Worm (Caenorhabditis elegans) whole organism, young adult: ENCODE measurements around the gene srsx-11.

ENCODE experiments used
- B0019.2 ChIP-seq: fragments of 200-800 bp; sonication (Bioruptor generic); conservative IDR thresholded peaks from 2 replicates; pipeline ENCODE4 v1.3.6; 2022; ENCODE audit warnings: missing genetic modification reagents, missing genetic modification characterization, missing compliant biosample characterization
- C17E4.6 ChIP-seq: fragments of 200-800 bp; sonication (Bioruptor generic); IDR thresholded peaks from 2 replicates; pipeline ENCODE4 v1.3.6; 2022; ENCODE audit warnings: missing genetic modification reagents, missing genetic modification characterization, missing compliant biosample characterization
- D2030.7 ChIP-seq: fragments of 200-800 bp; sonication (Bioruptor generic); IDR thresholded peaks from 2 replicates; pipeline ENCODE4 v1.3.6; 2022; ENCODE audit warnings: missing genetic modification reagents, missing genetic modification characterization, missing compliant biosample characterization
- F22D6.2 ChIP-seq: sonication (generic microtip); optimal IDR thresholded peaks from 2 replicates; lab custom pipeline; 2016; ENCODE audit warnings: mild to moderate bottlenecking, missing genetic modification characterization, missing compliant biosample characterization
- F23B12.7 ChIP-seq: sonication (generic microtip); optimal IDR thresholded peaks from 2 replicates; lab custom pipeline; 2017; ENCODE audit warnings: missing genetic modification characterization, mild to moderate bottlenecking, missing compliant biosample characterization, antibody characterized with exemption, moderate library complexity; ENCODE audit not compliant: insufficient read depth
- F37B4.10 ChIP-seq: fragments of 200-800 bp; sonication (Bioruptor generic); IDR thresholded peaks from 2 replicates; pipeline ENCODE4 v1.3.6; 2022; ENCODE audit warnings: missing genetic modification characterization, missing compliant biosample characterization
- F49E8.2 ChIP-seq: sonication (generic microtip); optimal IDR thresholded peaks from 3 replicates; lab custom pipeline; 2017; ENCODE audit warnings: missing genetic modification characterization, mild to moderate bottlenecking, missing compliant biosample characterization, antibody characterized with exemption, moderate library complexity; ENCODE audit not compliant: insufficient read depth
- K11D2.4 ChIP-seq: fragments of 200-800 bp; sonication (Bioruptor generic); IDR thresholded peaks from 2 replicates; pipeline ENCODE4 v1.3.6; 2022; ENCODE audit warnings: missing genetic modification reagents, missing genetic modification characterization, missing compliant biosample characterization
- T07F8.4 ChIP-seq: sonication (generic microtip); optimal IDR thresholded peaks from 2 replicates; lab custom pipeline; 2016; ENCODE audit warnings: mild to moderate bottlenecking, missing genetic modification characterization, moderate library complexity, missing compliant biosample characterization
- T26A5.8 ChIP-seq: sonication (generic microtip); optimal IDR thresholded peaks from 2 replicates; lab custom pipeline; 2016; ENCODE audit warnings: missing genetic modification characterization, missing compliant biosample characterization
- Y67H2A.10 ChIP-seq: fragments of 200-800 bp; sonication (Bioruptor generic); conservative IDR thresholded peaks from 2 replicates; pipeline ENCODE4 v1.3.6; 2022; ENCODE audit warnings: missing genetic modification reagents, missing genetic modification characterization, missing compliant biosample characterization
- Y95B8A.8 ChIP-seq: fragments of 200-800 bp; sonication (Bioruptor generic); IDR thresholded peaks from 2 replicates; pipeline ENCODE4 v1.3.6; 2022; ENCODE audit warnings: missing genetic modification reagents, missing genetic modification characterization, missing compliant biosample characterization
- ZK185.1 ChIP-seq: sonication (generic microtip); optimal IDR thresholded peaks from 2 replicates; lab custom pipeline; 2016; ENCODE audit warnings: mild to moderate bottlenecking, missing genetic modification characterization, missing compliant biosample characterization; ENCODE audit not compliant: poor library complexity, severe bottlenecking
- akir-1 ChIP-seq: fragments of 200-800 bp; sonication (Bioruptor generic); optimal IDR thresholded peaks from 2 replicates; lab custom pipeline; 2018; ENCODE audit warnings: mild to moderate bottlenecking, missing genetic modification characterization, moderate library complexity, missing compliant biosample characterization
- attf-3 ChIP-seq: fragments of 200-800 bp; sonication (Bioruptor generic); conservative IDR thresholded peaks from 2 replicates; pipeline ENCODE4 v1.3.6; 2022; ENCODE audit warnings: missing genetic modification reagents, missing genetic modification characterization, missing compliant biosample characterization
- attf-6 ChIP-seq: fragments of 200-800 bp; sonication (Bioruptor generic); IDR thresholded peaks from 2 replicates; pipeline ENCODE4 v1.3.6; 2022; ENCODE audit warnings: missing genetic modification reagents, missing genetic modification characterization, missing compliant biosample characterization
- bed-1 ChIP-seq: fragments of 200-800 bp; sonication (Bioruptor generic); IDR thresholded peaks from 2 replicates; pipeline ENCODE4 v1.3.6; 2022; ENCODE audit warnings: missing genetic modification reagents, missing genetic modification characterization, missing compliant biosample characterization
- ceh-40 ChIP-seq: fragments of 200-800 bp; sonication (Bioruptor generic); IDR thresholded peaks from 2 replicates; pipeline ENCODE4 v1.3.6; 2022; ENCODE audit warnings: missing genetic modification characterization, missing compliant biosample characterization
- ceh-79 ChIP-seq: sonication (generic microtip); optimal IDR thresholded peaks from 2 replicates; lab custom pipeline; 2017; ENCODE audit warnings: mild to moderate bottlenecking, missing genetic modification characterization, missing compliant biosample characterization
- egl-44 ChIP-seq: fragments of 200-800 bp; sonication (Bioruptor generic); IDR thresholded peaks from 2 replicates; pipeline ENCODE4 v1.3.6; 2022; ENCODE audit warnings: missing genetic modification reagents, missing genetic modification characterization, missing compliant biosample characterization
- fkh-3 ChIP-seq: sonication (generic microtip); optimal IDR thresholded peaks from 2 replicates; lab custom pipeline; 2016; ENCODE audit warnings: mild to moderate bottlenecking, missing genetic modification characterization, missing compliant biosample characterization
- hlh-12 ChIP-seq: sonication (generic microtip); optimal IDR thresholded peaks from 2 replicates; lab custom pipeline; 2016; ENCODE audit warnings: missing genetic modification characterization, missing compliant biosample characterization
- hmg-20 ChIP-seq: fragments of 200-800 bp; sonication (Bioruptor generic); IDR thresholded peaks from 2 replicates; pipeline ENCODE4 v1.3.6; 2022; ENCODE audit warnings: missing genetic modification reagents, missing genetic modification characterization, missing compliant biosample characterization
- hrde-1 ChIP-seq: sonication (generic microtip); optimal IDR thresholded peaks from 2 replicates; lab custom pipeline; 2016; ENCODE audit warnings: missing genetic modification characterization, mild to moderate bottlenecking, missing compliant biosample characterization, moderate library complexity, missing genotype, missing genetic modification reagents, borderline replicate concordance
- let-526 ChIP-seq: fragments of 200-800 bp; sonication (Bioruptor generic); IDR thresholded peaks from 2 replicates; pipeline ENCODE4 v1.3.6; 2022; ENCODE audit warnings: missing genetic modification reagents, missing genetic modification characterization, missing compliant biosample characterization
- lin-26 ChIP-seq: fragments of 200-800 bp; sonication (Bioruptor generic); IDR thresholded peaks from 2 replicates; pipeline ENCODE4 v1.3.6; 2022; ENCODE audit warnings: missing genetic modification reagents, missing genetic modification characterization, missing compliant biosample characterization
- lin-35 ChIP-seq, 3 experiments: fragments of 150-350 bp in 2 of 3; sonication (generic microtip) in 1 of 3; optimal IDR thresholded peaks; 2 replicates each; lab custom pipeline; 2014 to 2018; ENCODE audit warnings: missing biosample characterization in 3 of 3, missing genetic modification characterization in 3 of 3, missing genetic modification reagents in 3 of 3
- lin-54 ChIP-seq: fragments of 200-800 bp; sonication (Bioruptor generic); optimal IDR thresholded peaks from 2 replicates; lab custom pipeline; 2018; ENCODE audit warnings: mild to moderate bottlenecking, missing genetic modification characterization, missing compliant biosample characterization
- lir-1 ChIP-seq: fragments of 200-800 bp; sonication (Bioruptor generic); conservative IDR thresholded peaks from 2 replicates; pipeline ENCODE4 v1.3.6; 2022; ENCODE audit warnings: missing genetic modification reagents, missing genetic modification characterization, missing compliant biosample characterization
- lsl-1 ChIP-seq: fragments of 200-800 bp; sonication (Bioruptor generic); optimal IDR thresholded peaks from 2 replicates; lab custom pipeline; 2018; ENCODE audit warnings: mild to moderate bottlenecking, missing genetic modification characterization, moderate library complexity, missing compliant biosample characterization
- mxl-1 ChIP-seq: sonication (generic microtip); optimal IDR thresholded peaks from 2 replicates; lab custom pipeline; 2016; ENCODE audit warnings: missing genetic modification characterization, missing compliant biosample characterization
- nfya-1 ChIP-seq: sonication (generic microtip); optimal IDR thresholded peaks from 2 replicates; lab custom pipeline; 2017; ENCODE audit warnings: antibody characterized with exemption, missing compliant biosample characterization, missing genetic modification characterization, borderline replicate concordance; ENCODE audit not compliant: insufficient read depth
- nfyb-1 ChIP-seq: fragments of 200-800 bp; sonication (Bioruptor generic); IDR thresholded peaks from 2 replicates; pipeline ENCODE4 v1.3.6; 2022; ENCODE audit warnings: missing genetic modification reagents, missing genetic modification characterization, missing compliant biosample characterization
- sdz-38 ChIP-seq: sonication (generic microtip); optimal IDR thresholded peaks from 2 replicates; lab custom pipeline; 2016; ENCODE audit warnings: missing genotype, missing genetic modification characterization, missing compliant biosample characterization
- sea-2 ChIP-seq: fragments of 200-800 bp; sonication (Bioruptor generic); IDR thresholded peaks from 2 replicates; pipeline ENCODE4 v1.3.6; 2022; ENCODE audit warnings: missing genetic modification characterization, missing compliant biosample characterization
- snpc-3.4 ChIP-seq: sonication (generic microtip); optimal IDR thresholded peaks from 2 replicates; lab custom pipeline; 2017; ENCODE audit warnings: missing genetic modification characterization, mild to moderate bottlenecking, missing compliant biosample characterization, antibody characterized with exemption, moderate library complexity, missing genotype, missing genetic modification reagents
- sptf-2 ChIP-seq: fragments of 200-800 bp; sonication (Bioruptor generic); optimal IDR thresholded peaks from 2 replicates; lab custom pipeline; 2018; ENCODE audit warnings: mild to moderate bottlenecking, missing genetic modification characterization, missing compliant biosample characterization
- tbp1 ChIP-seq: fragments of 200-800 bp; sonication (Bioruptor generic); optimal IDR thresholded peaks from 2 replicates; lab custom pipeline; 2018; ENCODE audit warnings: mild to moderate bottlenecking, missing genetic modification characterization, missing compliant biosample characterization
- tbx-9 ChIP-seq: sonication (generic microtip); optimal IDR thresholded peaks from 2 replicates; lab custom pipeline; 2016; ENCODE audit warnings: borderline replicate concordance, missing genetic modification characterization, inconsistent platforms, missing compliant biosample characterization
- tlf-1 ChIP-seq: fragments of 200-800 bp; sonication (Bioruptor generic); optimal IDR thresholded peaks from 2 replicates; lab custom pipeline; 2018; ENCODE audit warnings: mild to moderate bottlenecking, missing genetic modification characterization, missing compliant biosample characterization
- unc-62 ChIP-seq: fragments of 150-350 bp; optimal IDR thresholded peaks from 2 replicates; lab custom pipeline; 2014; ENCODE audit warnings: missing biosample characterization, missing genetic modification reagents, missing genetic modification characterization
- zfh-2 ChIP-seq: fragments of 200-800 bp; sonication (Bioruptor generic); conservative IDR thresholded peaks from 2 replicates; pipeline ENCODE4 v1.3.6; 2022; ENCODE audit warnings: missing genetic modification reagents, missing genetic modification characterization, missing compliant biosample characterization
- zim-3 ChIP-seq: sonication (generic microtip); optimal IDR thresholded peaks from 2 replicates; lab custom pipeline; 2017; ENCODE audit warnings: mild to moderate bottlenecking, missing genetic modification characterization, moderate library complexity, missing compliant biosample characterization
- ztf-28 ChIP-seq: fragments of 200-800 bp; sonication (Bioruptor generic); IDR thresholded peaks from 2 replicates; pipeline ENCODE4 v1.3.6; 2022; ENCODE audit warnings: missing genetic modification reagents, missing genetic modification characterization, missing compliant biosample characterization
- ztf-3 ChIP-seq: fragments of 200-800 bp; sonication (Bioruptor generic); optimal IDR thresholded peaks from 2 replicates; lab custom pipeline; 2018; ENCODE audit warnings: mild to moderate bottlenecking, missing genetic modification characterization, missing compliant biosample characterization
- ztf-6 ChIP-seq: fragments of 200-800 bp; sonication (Bioruptor generic); IDR thresholded peaks from 2 replicates; pipeline ENCODE4 v1.3.6; 2022; ENCODE audit warnings: missing genetic modification reagents, missing genetic modification characterization, missing compliant biosample characterization

srsx-11 gene

DNA sequence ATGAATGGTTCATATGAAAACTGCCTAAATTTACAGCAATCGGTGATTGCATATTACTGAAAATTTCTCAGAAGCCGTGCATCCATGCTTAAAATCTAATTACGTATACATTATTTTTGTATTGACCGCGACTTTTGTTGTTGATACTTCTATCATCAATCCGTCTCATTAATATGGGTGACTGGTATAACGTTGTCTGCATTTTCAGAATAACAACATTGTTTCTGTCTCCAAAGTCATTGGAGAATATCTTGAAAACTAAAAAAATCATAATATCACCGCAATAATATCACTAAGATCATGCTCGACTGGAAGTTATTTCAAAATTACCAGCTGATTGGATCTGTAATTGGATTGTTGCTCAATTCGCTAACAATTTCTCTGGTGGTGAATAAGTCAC is 27.5 kb downstream of the srsx-11 start, which contains the start of gene str-207 (continued):
- TF ChIP-seq egl-44 (no peak), ZK185.1 (no peak), lin-54 (no peak), T26A5.8 (no peak)
- TF ChIP-seq, all 124 proteins: peak for 0

DNA sequence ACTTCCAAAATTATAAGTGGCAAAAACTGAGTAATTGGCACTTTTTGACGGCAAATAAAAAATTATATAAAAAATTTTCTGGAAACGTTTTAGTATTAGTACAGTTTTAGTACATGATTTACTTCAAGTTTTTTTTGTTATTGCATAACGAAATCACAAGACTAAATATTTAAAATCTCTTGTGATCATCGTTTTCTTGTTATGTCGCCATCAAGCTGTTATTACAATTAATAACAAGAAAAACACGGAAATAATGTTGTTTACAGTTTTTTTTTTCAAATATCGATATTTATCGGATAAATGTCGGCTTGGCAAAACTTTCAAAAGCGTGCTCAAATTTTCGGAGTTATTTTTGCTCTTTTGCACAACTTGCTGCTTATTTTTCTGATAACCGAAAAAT is 30.3 kb downstream of the srsx-11 start, which contains the start of gene str-209:
TSS of gene str-209 (plus strand) at position 301 of the 400 bp plus-strand sequence.
- TF ChIP-seq ztf-28 (no peak), let-526 (GFP tag; lab: Robert Waterston, UW) (no peak), tbx-9 (no peak), ceh-79 (no peak), sdz-38 (no peak), lin-26 (GFP tag; lab: Robert Waterston, UW) (no peak), D2030.7 (no peak), nfyb-1 (GFP tag; lab: Robert Waterston, UW) (no peak), lir-1 (no peak), Y95B8A.8 (GFP tag; lab: Robert Waterston, UW) (no peak), tbp1 (no peak)
- TF ChIP-seq, all 124 proteins: peak for 0

- TF ChIP-seq attf-3 (GFP tag; lab: Robert Waterston, UW) (no peak), hrde-1 (tag; lab: Kevin White, UChicago) (no peak), C17E4.6 (GFP tag; lab: Robert Waterston, UW) (no peak), K11D2.4 (no peak), snpc-3.4 (tag; lab: Kevin White, UChicago) (no peak), zfh-2 (no peak), B0019.2 (GFP tag; lab: Robert Waterston, UW) (no peak), ceh-40 (GFP tag; lab: Robert Waterston, UW) (no peak), sea-2 (no peak), tlf-1 (GFP tag; lab: Kevin White, UChicago) (no peak), F22D6.2 (no peak), F49E8.2 (tag; lab: Kevin White, UChicago) (no peak), F23B12.7 (tag; lab: Kevin White, UChicago) (no peak), lin-35 (GFP tag; optimal IDR thresholded peaks at IDR 0.05; lab: Kevin White, UChicago) (no peak), mxl-1 (no peak), ztf-3 (GFP tag; lab: Kevin White, UChicago) (no peak), sptf-2 (GFP tag; lab: Kevin White, UChicago) (no peak), sdz-38 (no peak)
- TF ChIP-seq, all 124 proteins: peak for 0
Observed at ce11 chrV:4944219-4944618, 34.7 kb downstream of the srsx-11 start, which contains the start of gene str-211. Gene str-211 (minus strand): TSS chrV:4944319.

DNA sequence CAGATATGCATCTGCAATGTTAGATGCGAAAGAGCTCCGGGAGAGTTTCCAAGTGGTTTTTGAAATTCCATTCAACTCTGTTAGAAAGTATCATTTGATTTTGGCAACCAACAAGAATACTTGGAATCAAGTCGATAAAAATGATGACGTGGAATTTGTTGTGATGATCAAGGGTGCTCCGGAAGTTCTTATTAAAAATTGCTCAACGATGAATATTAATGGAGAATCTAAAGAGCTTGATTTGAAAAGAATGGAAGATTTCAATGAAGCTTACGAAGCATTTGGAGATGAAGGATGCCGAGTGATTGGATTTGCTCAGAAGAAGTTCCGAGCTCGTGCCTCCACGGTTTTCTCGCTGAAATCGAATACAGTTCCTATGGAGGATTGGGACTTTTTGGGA is 41.6 kb downstream of the srsx-11 start:
- no peak for TF ChIP-seq Y67H2A.10
- no peak for TF ChIP-seq bed-1
- TF ChIP-seq fkh-3 (tag; lab: Kevin White, UChicago), result no peak
- no peak for TF ChIP-seq zim-3
- TF ChIP-seq nfya-1 (tag; lab: Kevin White, UChicago), result no peak
- no peak for TF ChIP-seq ztf-6 (GFP tag; lab: Robert Waterston, UW)
- no peak for TF ChIP-seq unc-62 (GFP tag; lab: Kevin White, UChicago)
- no peak for TF ChIP-seq let-526 (GFP tag; lab: Robert Waterston, UW)
- TF ChIP-seq hlh-12 (tag; lab: Kevin White, UChicago), result no peak
- no peak for TF ChIP-seq mxl-1
- no peak for TF ChIP-seq lsl-1 (GFP tag; lab: Kevin White, UChicago)
- TF ChIP-seq hmg-20, result no peak
- no peak for TF ChIP-seq akir-1 (GFP tag; lab: Kevin White, UChicago)
- no peak for TF ChIP-seq attf-6 (GFP tag; lab: Robert Waterston, UW)
- TF ChIP-seq T07F8.4 (tag; lab: Kevin White, UChicago), result no peak
- TF ChIP-seq F37B4.10 (GFP tag; lab: Robert Waterston, UW), result no peak
